Fruit fly (Drosophila melanogaster) whole organism, adult: ENCODE data around the gene CG31140.

Experiments used
- CG11617 ChIP-seq: fragments of 200-800 bp; sonication (Bioruptor generic); optimal IDR thresholded peaks from 2 replicates; lab custom pipeline; 2017; ENCODE audit warnings: mild to moderate bottlenecking, missing biosample characterization, missing genetic modification reagents, missing genetic modification characterization
- CG12768 ChIP-seq: fragments of 200-800 bp; sonication (Bioruptor generic); optimal IDR thresholded peaks from 2 replicates; lab custom pipeline; 2017; ENCODE audit warnings: missing biosample characterization, missing genetic modification characterization, mild to moderate bottlenecking, moderate library complexity, missing genetic modification reagents
- CG14711 ChIP-seq: fragments of 200-800 bp; sonication (Bioruptor generic); optimal IDR thresholded peaks from 2 replicates; lab custom pipeline; 2018; ENCODE audit warnings: missing biosample characterization, mild to moderate bottlenecking, missing genetic modification characterization, moderate library complexity
- CG1620 ChIP-seq: fragments of 200-800 bp; sonication (Bioruptor generic); optimal IDR thresholded peaks from 2 replicates; lab custom pipeline; 2016; ENCODE audit warnings: missing biosample characterization, missing genetic modification characterization
- CG33017 ChIP-seq: fragments of 200-800 bp; sonication (Bioruptor generic); optimal IDR thresholded peaks from 2 replicates; lab custom pipeline; 2018; ENCODE audit warnings: missing biosample characterization, mild to moderate bottlenecking, missing genetic modification characterization, moderate library complexity
- CG5204 ChIP-seq: fragments of 200-800 bp; sonication (Bioruptor generic); optimal IDR thresholded peaks from 2 replicates; lab custom pipeline; 2016; ENCODE audit warnings: missing biosample characterization, missing genetic modification characterization
- CG7045 ChIP-seq: fragments of 200-800 bp; sonication (Bioruptor generic); optimal IDR thresholded peaks from 2 replicates; lab custom pipeline; 2017; ENCODE audit warnings: missing biosample characterization, mild to moderate bottlenecking, missing genetic modification characterization
- CG7101 ChIP-seq: fragments of 200-800 bp; sonication (Bioruptor generic); optimal IDR thresholded peaks from 2 replicates; lab custom pipeline; 2018; ENCODE audit warnings: missing biosample characterization, mild to moderate bottlenecking, missing genetic modification characterization, moderate library complexity
- Clk ChIP-seq: fragments of 200-800 bp; sonication (Bioruptor generic); optimal IDR thresholded peaks from 2 replicates; lab custom pipeline; 2017; ENCODE audit warnings: missing biosample characterization, missing genetic modification characterization
- Crg-1 ChIP-seq: fragments of 200-800 bp; sonication (Bioruptor generic); optimal IDR thresholded peaks from 2 replicates; lab custom pipeline; 2016; ENCODE audit warnings: missing biosample characterization, missing genetic modification characterization
- Hr96 ChIP-seq: fragments of 200-800 bp; sonication (Bioruptor generic); optimal IDR thresholded peaks from 2 replicates; lab custom pipeline; 2016; ENCODE audit warnings: missing biosample characterization, missing genetic modification characterization
- Mnt ChIP-seq: fragments of 200-800 bp; sonication (Bioruptor generic); optimal IDR thresholded peaks from 2 replicates; lab custom pipeline; 2016; ENCODE audit warnings: missing biosample characterization, mild to moderate bottlenecking, missing genetic modification characterization
- bab1 ChIP-seq: fragments of 200-800 bp; sonication (Bioruptor generic); optimal IDR thresholded peaks from 3 replicates; lab custom pipeline; 2019; ENCODE audit warnings: missing biosample characterization, mild to moderate bottlenecking, missing genetic modification characterization, moderate library complexity
- cic ChIP-seq: fragments of 200-800 bp; sonication (Bioruptor generic); optimal IDR thresholded peaks from 2 replicates; lab custom pipeline; 2017; ENCODE audit warnings: missing biosample characterization, mild to moderate bottlenecking, missing genetic modification characterization, moderate library complexity
- cnc ChIP-seq, 2 experiments: fragments of >200 bp; optimal IDR thresholded peaks; 2 replicates each; lab custom pipeline; 2017
- kay ChIP-seq: fragments of 200-800 bp; sonication (Bioruptor generic); peaks from one replicate; lab custom pipeline; 2016; ENCODE audit warnings: missing biosample characterization, missing genetic modification characterization, borderline replicate concordance
- ovo ChIP-seq: fragments of 200-800 bp; sonication (Bioruptor generic); optimal IDR thresholded peaks from 2 replicates; lab custom pipeline; 2016; ENCODE audit warnings: missing biosample characterization, missing genetic modification characterization
- pad ChIP-seq: fragments of 200-800 bp; sonication (Bioruptor generic); optimal IDR thresholded peaks from 3 replicates; lab custom pipeline; 2017; ENCODE audit warnings: missing biosample characterization, missing genetic modification characterization, mild to moderate bottlenecking, moderate library complexity, missing genetic modification reagents
- tj ChIP-seq: fragments of 200-800 bp; sonication (Bioruptor generic); optimal IDR thresholded peaks from 3 replicates; lab custom pipeline; 2017; ENCODE audit warnings: missing biosample characterization, mild to moderate bottlenecking, missing genetic modification characterization, moderate library complexity
- toe ChIP-seq: fragments of 200-800 bp; sonication (Bioruptor generic); optimal IDR thresholded peaks from 2 replicates; lab custom pipeline; 2016; ENCODE audit warnings: missing biosample characterization, missing genetic modification characterization

Gene CG31140

DNA sequence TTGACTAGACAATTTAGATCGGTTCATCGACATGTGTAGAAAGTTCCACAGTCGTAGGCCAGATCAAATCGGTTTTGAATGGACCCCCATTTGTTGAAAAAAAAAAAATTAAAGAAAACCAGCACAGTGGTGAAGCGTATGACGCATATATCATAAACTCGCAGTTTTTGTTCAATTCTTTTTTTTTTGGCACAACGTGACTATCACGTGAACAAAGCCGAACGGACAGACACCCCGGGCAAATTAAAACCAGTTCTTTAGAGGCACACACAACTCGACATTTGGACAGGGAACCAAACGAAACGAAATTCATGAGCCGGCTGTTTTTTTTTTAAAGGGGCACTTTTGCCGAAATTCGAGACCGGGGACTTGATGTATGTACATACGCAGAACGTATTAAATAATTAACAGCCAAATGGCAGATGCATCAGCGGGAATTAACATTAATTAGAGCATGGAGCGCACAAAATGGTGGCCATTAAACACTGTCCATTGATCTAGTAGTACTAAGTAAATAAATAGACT is 22.1 kb upstream of the CG31140 start:
- TF ChIP-seq Crg-1 (GFP tag; lab: Kevin White, UChicago) (no peak), CG14711 (no peak), ovo (GFP tag; lab: Kevin White, UChicago) (no peak), CG33017 (no peak), CG7045 (GFP tag; lab: Kevin White, UChicago) (no peak), CG5204 (no peak), tj (GFP tag; lab: Kevin White, UChicago) (peak; percentile 84)

DNA sequence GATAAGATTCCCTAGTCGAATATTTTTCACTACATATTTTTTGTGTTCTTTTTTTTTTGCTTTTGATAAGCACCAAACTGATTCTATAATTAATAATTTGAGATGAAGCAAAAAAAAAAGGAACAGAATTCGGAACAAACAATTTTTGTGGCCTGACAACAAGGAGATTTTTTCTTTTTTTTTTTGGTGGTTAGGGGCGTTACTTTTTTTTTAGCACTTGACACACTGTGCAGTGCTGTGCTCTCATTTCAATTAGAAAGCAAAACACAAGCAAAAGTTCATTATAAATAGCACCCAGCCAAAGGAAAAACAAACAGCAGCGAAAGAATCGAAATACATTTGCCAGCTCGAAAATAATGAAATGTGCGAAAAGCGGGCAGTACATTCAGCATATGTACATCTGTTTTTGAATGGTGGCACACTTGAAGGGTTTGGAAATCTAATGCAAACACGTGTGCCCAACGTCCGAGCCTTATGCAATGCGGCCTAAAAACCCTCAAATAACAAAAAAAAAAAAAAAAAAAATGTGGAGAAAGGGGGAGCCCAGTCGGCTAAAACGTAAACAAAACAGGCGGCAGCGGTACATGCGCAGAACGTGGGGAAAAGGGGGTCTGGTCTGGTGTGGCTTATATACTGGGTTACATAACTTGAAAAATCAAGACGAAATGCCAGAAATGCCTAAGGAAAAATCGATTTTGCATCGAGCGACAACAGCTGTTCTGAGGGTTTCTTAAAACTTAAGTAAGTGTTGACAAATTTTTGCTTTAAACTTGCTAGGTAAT is 21.1 kb upstream of the CG31140 start:
- TF ChIP-seq Mnt (peak; percentile 25), CG12768 (GFP tag; lab: Kevin White, UChicago) (peak; percentile 6), CG14711 (no peak), CG7045 (GFP tag; lab: Kevin White, UChicago) (no peak), ovo (GFP tag; lab: Kevin White, UChicago) (no peak), Crg-1 (GFP tag; lab: Kevin White, UChicago) (no peak), kay (GFP tag; lab: Kevin White, UChicago) (peak; percentile 84), bab1 (no peak), CG33017 (no peak), cic (GFP tag; lab: Kevin White, UChicago) (no peak), toe (GFP tag; lab: Kevin White, UChicago) (no peak)

DNA sequence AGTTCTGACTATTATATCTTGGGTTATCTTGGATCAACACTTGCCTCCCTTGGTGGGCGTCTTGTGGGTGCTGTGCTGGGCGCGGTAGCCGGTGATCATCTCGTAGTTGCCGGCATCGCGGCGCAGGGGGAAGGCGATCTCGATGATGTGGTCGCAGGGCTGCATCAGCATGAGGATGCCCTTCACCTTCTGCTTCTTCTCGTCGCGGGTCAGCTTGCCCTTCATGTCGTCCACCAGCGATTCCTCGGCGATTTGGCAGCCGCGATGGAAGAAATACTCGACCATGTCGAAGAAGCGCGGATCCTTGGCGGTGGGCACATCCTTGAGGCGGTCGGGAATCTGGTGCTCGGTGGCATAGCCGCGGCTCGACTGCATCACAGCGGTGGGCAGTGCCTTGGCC is 20.4 kb upstream of the CG31140 start:
- TF ChIP-seq bab1 (no peak), CG5204 (no peak), CG33017 (no peak), CG12768 (GFP tag; lab: Kevin White, UChicago) (no peak), Crg-1 (GFP tag; lab: Kevin White, UChicago) (no peak), CG1620 (GFP tag; lab: Kevin White, UChicago) (no peak), Mnt (no peak), CG11617 (GFP tag; lab: Kevin White, UChicago) (no peak), cic (GFP tag; lab: Kevin White, UChicago) (no peak), Clk (GFP tag; lab: Kevin White, UChicago) (no peak), cnc (optimal IDR thresholded peaks at IDR 0.05; lab: Kevin White, UChicago) (no peak), kay (GFP tag; lab: Kevin White, UChicago) (no peak)

DNA sequence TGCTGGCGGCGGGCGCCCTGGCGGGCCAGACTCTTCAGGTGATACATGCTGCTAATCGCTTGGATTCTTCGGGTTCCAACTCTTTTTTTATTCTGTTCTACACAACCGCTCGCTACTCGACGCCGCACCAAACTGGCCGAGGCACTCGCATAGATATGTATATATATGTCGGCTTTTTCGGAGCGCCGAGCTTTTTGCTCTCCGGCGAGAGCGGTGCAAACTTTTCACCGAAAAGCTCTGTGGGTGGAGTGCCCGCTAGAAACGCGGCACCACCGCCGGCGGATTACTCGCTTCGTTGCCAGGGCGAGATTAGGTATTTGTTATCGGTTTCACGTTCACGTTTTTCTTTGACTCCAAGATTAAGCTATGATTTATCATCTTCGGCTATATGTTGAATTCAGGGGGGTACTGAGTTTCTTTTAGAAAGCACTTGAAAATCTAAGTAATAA is 20.0 kb upstream of the CG31140 start, which contains the start of gene Gdh:
Gene Gdh (minus strand): TSS at position 137 of the 449 bp plus-strand sequence.
- peak; percentile 27 for TF ChIP-seq tj (GFP tag; lab: Kevin White, UChicago)
- peak; percentile 44 for TF ChIP-seq cic (GFP tag; lab: Kevin White, UChicago)
- peak; percentile 24 for TF ChIP-seq CG33017
- no peak for TF ChIP-seq CG7045 (GFP tag; lab: Kevin White, UChicago)
- no peak for TF ChIP-seq Clk (GFP tag; lab: Kevin White, UChicago)
- TF ChIP-seq Mnt, result peak; percentile 74
- TF ChIP-seq CG7101 (tag; lab: Kevin White, UChicago), result peak; percentile 34
- peak; percentile 66 for TF ChIP-seq CG1620 (GFP tag; lab: Kevin White, UChicago)
- TF ChIP-seq cnc (optimal IDR thresholded peaks at IDR 0.05; lab: Kevin White, UChicago), result no peak
- no peak for TF ChIP-seq ovo (GFP tag; lab: Kevin White, UChicago)
- TF ChIP-seq kay (GFP tag; lab: Kevin White, UChicago), result no peak
- no peak for TF ChIP-seq CG5204
- peak; percentile 53 for TF ChIP-seq bab1
- TF ChIP-seq Crg-1 (GFP tag; lab: Kevin White, UChicago), result peak; percentile 16
- TF ChIP-seq toe (GFP tag; lab: Kevin White, UChicago), result no peak
- peak; percentile 6 for TF ChIP-seq CG12768 (GFP tag; lab: Kevin White, UChicago)
- no peak for TF ChIP-seq pad (GFP tag; lab: Kevin White, UChicago)
- peak; percentile 46 for TF ChIP-seq Hr96 (GFP tag; lab: Kevin White, UChicago)
- TF ChIP-seq CG14711, result no peak
- peak; percentile 49 for TF ChIP-seq CG11617 (GFP tag; lab: Kevin White, UChicago)

DNA sequence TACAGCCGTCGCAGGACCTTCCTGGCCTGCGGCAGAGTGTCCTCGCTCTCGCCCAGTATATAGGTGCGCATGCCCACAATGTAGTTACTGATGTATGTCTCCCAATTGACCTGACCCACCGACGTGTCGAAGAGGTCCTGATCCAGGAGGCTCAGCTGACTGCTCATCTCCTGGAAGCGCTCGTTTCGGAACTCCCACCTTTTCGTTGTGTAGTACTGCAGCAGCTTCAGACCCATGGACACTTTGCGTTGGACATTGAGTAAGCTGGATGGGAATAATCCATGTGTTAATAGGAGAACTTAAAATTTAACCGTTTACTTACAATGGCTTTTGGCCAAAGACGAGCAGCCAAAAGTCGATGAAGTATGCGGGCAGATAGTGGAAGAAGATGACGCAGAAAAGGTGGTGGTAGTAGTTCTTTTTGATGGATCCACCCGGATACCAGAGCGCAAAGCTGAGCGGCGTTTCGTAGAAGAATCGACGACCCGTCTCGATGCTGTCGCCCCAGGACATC is 19.1 kb upstream of the CG31140 start:
- TF ChIP-seq toe (GFP tag; lab: Kevin White, UChicago) (no peak), CG33017 (no peak), Clk (GFP tag; lab: Kevin White, UChicago) (no peak), CG12768 (GFP tag; lab: Kevin White, UChicago) (peak; percentile 57)

DNA sequence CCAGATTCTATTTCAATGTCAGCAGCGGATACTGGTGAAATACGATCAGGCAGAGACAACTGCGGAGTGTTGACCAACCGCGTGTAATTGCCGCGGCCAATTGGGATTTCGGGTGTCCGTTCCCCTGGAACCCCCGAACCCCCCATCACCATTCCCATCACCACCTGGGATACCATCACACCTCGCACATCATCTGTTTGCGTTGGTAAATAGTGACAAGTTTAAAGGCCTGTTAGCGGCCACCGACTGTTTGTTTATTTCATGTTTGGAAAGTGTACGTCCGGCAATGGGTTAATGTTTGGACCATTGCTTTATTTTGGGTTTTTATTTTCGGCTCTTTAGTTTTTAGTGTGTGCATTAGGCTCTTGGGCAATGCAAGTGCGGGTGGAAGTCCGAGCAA is 16.0 kb upstream of the CG31140 start:
- TF ChIP-seq cic (GFP tag; lab: Kevin White, UChicago), result no peak
- no peak for TF ChIP-seq cnc (optimal IDR thresholded peaks at IDR 0.05; lab: Kevin White, UChicago)
- TF ChIP-seq tj (GFP tag; lab: Kevin White, UChicago), result no peak
- no peak for TF ChIP-seq Mnt
- no peak for TF ChIP-seq ovo (GFP tag; lab: Kevin White, UChicago)

DNA sequence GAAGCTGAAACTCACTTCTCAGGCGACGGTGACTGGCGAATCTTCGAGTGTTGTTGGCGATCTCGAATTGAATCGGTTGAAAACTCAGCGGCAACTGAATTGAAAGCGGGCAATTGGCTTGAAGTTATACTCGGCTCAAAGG is 14.8 kb upstream of the CG31140 start, which contains the start of gene CG12268:
Gene CG12268 (minus strand): TSS at position 101 of the 142 bp plus-strand sequence.
- no peak for TF ChIP-seq CG14711
- TF ChIP-seq CG12768 (GFP tag; lab: Kevin White, UChicago), result no peak
- no peak for TF ChIP-seq CG7045 (GFP tag; lab: Kevin White, UChicago)
- TF ChIP-seq CG11617 (GFP tag; lab: Kevin White, UChicago), result no peak
- no peak for TF ChIP-seq bab1
- no peak for TF ChIP-seq toe (GFP tag; lab: Kevin White, UChicago)
- TF ChIP-seq kay (GFP tag; lab: Kevin White, UChicago), result no peak
- no peak for TF ChIP-seq cic (GFP tag; lab: Kevin White, UChicago)
